Fruit fly (Drosophila melanogaster): ENCODE measurements around the gene ND-15.

The ND-15 gene

dm6 chr2L:72752-73435 lies 41.6 kb upstream of the ND-15 start (continued):
- TF ChIP-seq H15 (GFP tag; IDR thresholded peaks at IDR 0.05), result no peak
- TF ChIP-seq hb (GFP tag; IDR thresholded peaks at IDR 0.05; ENCODE audit: partially characterized antibody), result no peak
- TF ChIP-seq CG6689 (GFP tag; IDR thresholded peaks at IDR 0.05), result no peak
- TF ChIP-seq gsb (GFP tag; IDR thresholded peaks at IDR 0.05), result no peak
- TF ChIP-seq CG15073 (GFP tag; optimal IDR thresholded peaks at IDR 0.05), result peak; percentile 99
- TF ChIP-seq Adf1 (GFP tag; IDR thresholded peaks at IDR 0.05), result peak; percentile 48
- no peak for TF ChIP-seq D19A (tag; optimal IDR thresholded peaks at IDR 0.05)
- no peak for TF ChIP-seq salm (tag; optimal IDR thresholded peaks at IDR 0.05)
- no peak for TF ChIP-seq zen (tag; optimal IDR thresholded peaks at IDR 0.05)
- TF ChIP-seq ci (GFP tag; IDR thresholded peaks at IDR 0.05), result peak; percentile 73; the same call in 2 of the 3 replicates
- TF ChIP-seq CG30020 (tag; optimal IDR thresholded peaks at IDR 0.05), result no peak
- TF ChIP-seq mam (GFP tag; optimal IDR thresholded peaks at IDR 0.05), result peak; percentile 25
- TF ChIP-seq HLH4C (GFP tag; IDR thresholded peaks at IDR 0.05; ENCODE audit: partially characterized antibody), result peak; percentile 39; the same call in 1 of the 3 replicates
- peak; percentile 36 for TF ChIP-seq CG7839 (tag; optimal IDR thresholded peaks at IDR 0.05)
- no peak for TF ChIP-seq bigmax (GFP tag; optimal IDR thresholded peaks at IDR 0.05)
- TF ChIP-seq CG6791 (GFP tag; IDR thresholded peaks at IDR 0.05; ENCODE audit: partially characterized antibody), result no peak; the same call in 2 of the 3 replicates
- no peak for TF ChIP-seq CG3838 (GFP tag; optimal IDR thresholded peaks at IDR 0.05)
- TF ChIP-seq Doc3 (GFP tag; IDR thresholded peaks at IDR 0.05; ENCODE audit: partially characterized antibody), result no peak
- TF ChIP-seq Fer3 (tag; optimal IDR thresholded peaks at IDR 0.05), result peak; percentile 34
- no peak for TF ChIP-seq CG14965 (GFP tag; optimal IDR thresholded peaks at IDR 0.05; ENCODE audit: borderline replicate concordance)
- peak; percentile 26 for TF ChIP-seq bcd (GFP tag; optimal IDR thresholded peaks at IDR 0.05)
- peak; percentile 73; the same call in 1 of the 2 replicates for TF ChIP-seq NFAT (GFP tag; IDR thresholded peaks at IDR 0.05)
- no peak for TF ChIP-seq CG1647 (GFP tag; optimal IDR thresholded peaks at IDR 0.05)
- TF ChIP-seq CG4854 (GFP tag; optimal IDR thresholded peaks at IDR 0.05), result peak; percentile 30
- TF ChIP-seq Rx (GFP tag; IDR thresholded peaks at IDR 0.05), result peak; percentile 39; the same call in 1 of the 2 replicates
- TF ChIP-seq CG32767 (GFP tag; IDR thresholded peaks at IDR 0.05), result peak; percentile 49; the same call in 1 of the 2 replicates
- TF ChIP-seq CTCF (GFP tag; optimal IDR thresholded peaks at IDR 0.05), result peak; percentile 99
- no peak for TF ChIP-seq D (optimal IDR thresholded peaks at IDR 0.05)
- no peak for TF ChIP-seq D (GFP tag; optimal IDR thresholded peaks at IDR 0.05)
- TF ChIP-seq ranshi (GFP tag; IDR thresholded peaks at IDR 0.05), result 0 out of 2 replicates have a peak, but pooled peaks have one; percentile 44
- TF ChIP-seq pros (GFP tag; optimal IDR thresholded peaks at IDR 0.05), result no peak
- TF ChIP-seq NC2β (GFP tag; optimal IDR thresholded peaks at IDR 0.05), result no peak
- TF ChIP-seq Dll (GFP tag; IDR thresholded peaks at IDR 0.05; ENCODE audit: partially characterized antibody), result peak; percentile 68; the same call in 2 of the 4 replicates
- TF ChIP-seq tgo (GFP tag; IDR thresholded peaks at IDR 0.05), result no peak
- no peak for TF ChIP-seq CG15479 (GFP tag; optimal IDR thresholded peaks at IDR 0.05)
- no peak for TF ChIP-seq Doc2 (GFP tag; IDR thresholded peaks at IDR 0.05)
- no peak for TF ChIP-seq dati (GFP tag; IDR thresholded peaks at IDR 0.05)
- no peak for TF ChIP-seq ATbp (GFP tag; optimal IDR thresholded peaks at IDR 0.05)
- no peak for TF ChIP-seq CG16779 (GFP tag; IDR thresholded peaks at IDR 0.05)
- peak; percentile 91 for TF ChIP-seq CG13894 (tag; optimal IDR thresholded peaks at IDR 0.05)
- TF ChIP-seq Sin3A (optimal IDR thresholded peaks at IDR 0.05), result no peak
- TF ChIP-seq CG2875 (GFP tag; optimal IDR thresholded peaks at IDR 0.05), result no peak
- no peak for TF ChIP-seq otp (GFP tag; IDR thresholded peaks at IDR 0.05)
- TF ChIP-seq CG12659 (GFP tag; optimal IDR thresholded peaks at IDR 0.05), result peak; percentile 30
- no peak for TF ChIP-seq B-H1 (GFP tag; IDR thresholded peaks at IDR 0.05)
- TF ChIP-seq grau (tag; optimal IDR thresholded peaks at IDR 0.05), result peak; percentile 32
- peak; percentile 61 for TF ChIP-seq sob (GFP tag; IDR thresholded peaks at IDR 0.05)
- TF ChIP-seq CG31224 (GFP tag; IDR thresholded peaks at IDR 0.05), result no peak
- no peak for TF ChIP-seq ems (GFP tag; optimal IDR thresholded peaks at IDR 0.05)
- no peak for TF ChIP-seq Deaf1 (tag; optimal IDR thresholded peaks at IDR 0.05)
- TF ChIP-seq CG13775 (GFP tag; optimal IDR thresholded peaks at IDR 0.05), result no peak
